Worm (Caenorhabditis elegans): ENCODE measurements around the gene F58A3.4.

- TF ChIP-seq elt-4 (tag; optimal IDR thresholded peaks at IDR 0.05) (no peak), ceh-6 (GFP tag; optimal IDR thresholded peaks at IDR 0.05) (no peak), pha-4 (tag; optimal IDR thresholded peaks at IDR 0.05) (no peak), dmd-4 (tag; optimal IDR thresholded peaks at IDR 0.05; ENCODE audit: borderline replicate concordance) (no peak), pqm-1 (tag; optimal IDR thresholded peaks at IDR 0.05) (no peak), fkh-10 (GFP tag; optimal IDR thresholded peaks at IDR 0.05) (no peak), ceh-48 (tag; optimal IDR thresholded peaks at IDR 0.05) (no peak), dve-1 (tag; optimal IDR thresholded peaks at IDR 0.05) (no peak), elt-2 (tag; optimal IDR thresholded peaks at IDR 0.05) (no peak), F13H6.1 (tag; optimal IDR thresholded peaks at IDR 0.05) (no peak)
Measured at ce11 chrX:10961724-10962123, 48.7 kb downstream of the F58A3.4 start.
